Fruit fly (Drosophila melanogaster): Measurements from ENCODE around the gene CG15012.
A peak's percentile ranks its signal among the peaks of the same experiment; 100 is the strongest.

DNA sequence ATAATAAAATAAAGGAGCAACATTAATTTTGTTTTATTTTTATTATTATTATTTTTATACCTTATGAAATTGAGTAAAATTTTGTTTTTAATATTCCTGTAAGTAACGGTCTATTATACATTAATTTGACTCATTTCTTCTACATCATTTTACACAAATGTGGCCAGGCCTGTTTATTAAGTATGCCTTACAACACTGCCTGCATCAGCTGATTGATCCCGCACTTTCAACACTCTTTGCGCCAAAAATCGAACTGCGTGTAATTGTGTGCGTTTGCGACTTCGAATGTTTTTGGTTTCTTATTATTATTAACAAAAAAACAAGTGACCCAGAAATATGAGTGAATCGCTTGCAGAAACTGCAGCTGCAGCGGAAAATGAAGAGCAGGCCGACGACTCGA is 21.3 kb upstream of the CG15012 start, which contains the start of gene Claspin:
- TF ChIP-seq rn (GFP tag; IDR thresholded peaks at IDR 0.05) (no peak), CG8159 (tag; optimal IDR thresholded peaks at IDR 0.05) (no peak), D1 (tag; optimal IDR thresholded peaks at IDR 0.05) (peak; percentile 74), Ets98B (GFP tag; IDR thresholded peaks at IDR 0.05) (no peak)
